Fruit fly (Drosophila melanogaster) whole organism, embryonic: Measurements from ENCODE around the gene CG8568.

Experiments used
- CG17829 ChIP-seq: fragments of 200-800 bp; optimal IDR thresholded peaks from 2 replicates; lab custom pipeline; 2019; ENCODE audit warnings: missing biosample characterization, mild to moderate bottlenecking, missing genetic modification characterization, moderate library complexity
- CG6765 ChIP-seq: fragments of 200-800 bp; sonication (Bioruptor generic); optimal IDR thresholded peaks from 3 replicates; lab custom pipeline; 2017; ENCODE audit warnings: missing biosample characterization, mild to moderate bottlenecking, missing genetic modification characterization
- CTCF ChIP-seq: fragments of 200-800 bp; sonication (Bioruptor generic); optimal IDR thresholded peaks from 2 replicates; lab custom pipeline; 2017; ENCODE audit warnings: missing biosample characterization, mild to moderate bottlenecking, missing genetic modification characterization, moderate library complexity
- Ets65A ChIP-seq: fragments of 200-800 bp; sonication (Bioruptor generic); peaks from one replicate; lab custom pipeline; 2016; ENCODE audit warnings: missing biosample characterization, missing genetic modification characterization
- PHDP ChIP-seq: fragments of 200-800 bp; sonication (Bioruptor generic); optimal IDR thresholded peaks from 3 replicates; lab custom pipeline; 2018; ENCODE audit warnings: missing biosample characterization, mild to moderate bottlenecking, missing genetic modification characterization, moderate library complexity
- aop ChIP-seq: fragments of 200-800 bp; sonication (Bioruptor generic); IDR thresholded peaks from 2 replicates; pipeline ENCODE4 v1.3.6; 2022; ENCODE audit warnings: missing biosample characterization, missing genetic modification characterization
- crp ChIP-seq, 2 experiments: fragments of 200-800 bp; sonication (Bioruptor generic); optimal IDR thresholded peaks; 2 replicates in 1 of 2; 3 replicates in 1 of 2; lab custom pipeline; 2017; ENCODE audit warnings: missing biosample characterization in 2 of 2, missing genetic modification characterization in 2 of 2, mild to moderate bottlenecking in 1 of 2, moderate library complexity in 1 of 2
- dan ChIP-seq: fragments of 200-800 bp; sonication (Bioruptor generic); IDR thresholded peaks from 2 replicates; pipeline ENCODE4 v1.3.6; 2022; ENCODE audit warnings: missing biosample characterization, missing genetic modification characterization
- lmd ChIP-seq: fragments of 200-800 bp; sonication (Bioruptor generic); IDR thresholded peaks from 2 replicates; pipeline ENCODE4 v1.3.6; 2022; ENCODE audit warnings: missing biosample characterization, missing genetic modification characterization

- TF ChIP-seq PHDP (tag; lab: Kevin White, UChicago) = no peak
- no peak for TF ChIP-seq crp (GFP tag; optimal IDR thresholded peaks at IDR 0.05; lab: Kevin White, UChicago)
- TF ChIP-seq lmd (GFP tag; lab: Robert Waterston, UW) = no peak
- no peak for TF ChIP-seq CTCF
- no peak for TF ChIP-seq aop (GFP tag; lab: Robert Waterston, UW)
- no peak for TF ChIP-seq CG6765 (GFP tag; lab: Kevin White, UChicago)
- TF ChIP-seq CG17829 = no peak
- TF ChIP-seq dan (GFP tag; lab: Robert Waterston, UW) = no peak
- no peak for TF ChIP-seq Ets65A
Measured at dm6 chrX:17493635-17494296, 41.4 kb upstream of the CG8568 start.
